Fruit fly (Drosophila melanogaster): ENCODE results near the gene CG32376.

Gene CG32376

dm6 chr3L:7528380-7529080, 13.7 kb downstream of the CG32376 start, which contains the start of gene lqf (continued):
- TF ChIP-seq Lhr (GFP tag; optimal IDR thresholded peaks at IDR 0.05) (peak; percentile 43), Hmx (GFP tag; optimal IDR thresholded peaks at IDR 0.05) (no peak), Pdp1 (GFP tag; optimal IDR thresholded peaks at IDR 0.05) (no peak), CG34224 (GFP tag; IDR thresholded peaks at IDR 0.05; ENCODE audit: partially characterized antibody) (peak; percentile 68; the same call in 2 of the 3 replicates), CG18011 (GFP tag; optimal IDR thresholded peaks at IDR 0.05) (no peak), CG1024 (GFP tag; IDR thresholded peaks at IDR 0.05) (no peak), CG42726 (GFP tag; IDR thresholded peaks at IDR 0.05; ENCODE audit: partially characterized antibody) (no peak; the same call in 1 of the 2 replicates), mirr (GFP tag; optimal IDR thresholded peaks at IDR 0.05) (no peak), Xbp1 (GFP tag; optimal IDR thresholded peaks at IDR 0.05) (no peak), kni (GFP tag; optimal IDR thresholded peaks at IDR 0.05) (no peak), amos (GFP tag; IDR thresholded peaks at IDR 0.05; ENCODE audit: partially characterized antibody) (peak; percentile 86), CG10267 (tag; optimal IDR thresholded peaks at IDR 0.05) (peak; percentile 24), CG10431 (GFP tag; optimal IDR thresholded peaks at IDR 0.05) (no peak), chif (GFP tag; optimal IDR thresholded peaks at IDR 0.05) (no peak), CG3281 (GFP tag; optimal IDR thresholded peaks at IDR 0.05) (no peak), CG10565 (GFP tag; optimal IDR thresholded peaks at IDR 0.05) (no peak), ara (GFP tag; IDR thresholded peaks at IDR 0.05) (no peak), sim (GFP tag; IDR thresholded peaks at IDR 0.05) (no peak), CG5180 (GFP tag; optimal IDR thresholded peaks at IDR 0.05) (no peak), CG12769 (tag; optimal IDR thresholded peaks at IDR 0.05) (no peak), CG13424 (tag; optimal IDR thresholded peaks at IDR 0.05) (peak; percentile 38), CG12391 (tag; optimal IDR thresholded peaks at IDR 0.05) (peak; percentile 53), ssp (GFP tag; IDR thresholded peaks at IDR 0.05) (no peak), Drgx (GFP tag; IDR thresholded peaks at IDR 0.05) (no peak), sisA (GFP tag; IDR thresholded peaks at IDR 0.05) (no peak), Hr78 (GFP tag; optimal IDR thresholded peaks at IDR 0.05) (peak in 1 of 2 experiments; percentile 24), CG9215 (GFP tag; IDR thresholded peaks at IDR 0.05) (no peak), Nf-YC (tag; optimal IDR thresholded peaks at IDR 0.05) (no peak), CG3995 (GFP tag; optimal IDR thresholded peaks at IDR 0.05) (peak; percentile 84), E2f1 (GFP tag; IDR thresholded peaks at IDR 0.05) (no peak), CG3065 (GFP tag; optimal IDR thresholded peaks at IDR 0.05) (no peak), tx (GFP tag; optimal IDR thresholded peaks at IDR 0.05) (no peak), Myb (GFP tag; optimal IDR thresholded peaks at IDR 0.05) (peak; percentile 62), CG4730 (GFP tag; IDR thresholded peaks at IDR 0.05) (no peak), pfk (GFP tag; optimal IDR thresholded peaks at IDR 0.05) (no peak), CG2120 (GFP tag; optimal IDR thresholded peaks at IDR 0.05) (peak; percentile 40), grau (tag; optimal IDR thresholded peaks at IDR 0.05) (peak; percentile 35), ci (GFP tag; IDR thresholded peaks at IDR 0.05) (no peak), CTCF (GFP tag; optimal IDR thresholded peaks at IDR 0.05) (peak; percentile 38), Med (GFP tag) (peak; percentile 50), CG12299 (tag; optimal IDR thresholded peaks at IDR 0.05) (no peak), Atf3 (GFP tag; optimal IDR thresholded peaks at IDR 0.05) (no peak), bigmax (GFP tag; optimal IDR thresholded peaks at IDR 0.05) (no peak), CG14441 (GFP tag; IDR thresholded peaks at IDR 0.05) (no peak), pnt (GFP tag; optimal IDR thresholded peaks at IDR 0.05) (no peak), CG2889 (GFP tag; IDR thresholded peaks at IDR 0.05) (no peak), CG18619 (GFP tag; optimal IDR thresholded peaks at IDR 0.05) (peak; percentile 5), mld (GFP tag; IDR thresholded peaks at IDR 0.05; ENCODE audit: partially characterized antibody) (peak; percentile 71; the same call in 2 of the 3 replicates), CG18262 (tag; optimal IDR thresholded peaks at IDR 0.05) (peak; percentile 43), CG4707 (GFP tag; optimal IDR thresholded peaks at IDR 0.05) (no peak)
